Fruit fly (Drosophila melanogaster) whole organism, embryonic: ENCODE data around the gene Rpt5.

ENCODE experiments used
- Asciz ChIP-seq: fragments of 200-800 bp; sonication (Bioruptor generic); optimal IDR thresholded peaks from 2 replicates; lab custom pipeline; 2017; ENCODE audit warnings: missing biosample characterization, mild to moderate bottlenecking, missing genetic modification characterization, missing genetic modification reagents
- B-H2 ChIP-seq: fragments of 200-800 bp; sonication (Bioruptor generic); optimal IDR thresholded peaks from 2 replicates; lab custom pipeline; 2018; ENCODE audit warnings: missing biosample characterization, mild to moderate bottlenecking, missing genetic modification characterization
- CG12219 ChIP-seq: fragments of 200-800 bp; sonication (Bioruptor generic); optimal IDR thresholded peaks from 3 replicates; lab custom pipeline; 2018; ENCODE audit warnings: missing biosample characterization, mild to moderate bottlenecking, missing genetic modification characterization
- CG13287 ChIP-seq: fragments of 200-800 bp; sonication (Bioruptor generic); IDR thresholded peaks from 2 replicates; pipeline ENCODE4 v1.3.6; 2022; ENCODE audit warnings: missing biosample characterization, missing genetic modification characterization; ENCODE audit not compliant: partially characterized antibody
- CG14014 ChIP-seq: fragments of 200-800 bp; sonication (Bioruptor generic); IDR thresholded peaks from 2 replicates; pipeline ENCODE4 v1.3.6; 2022; ENCODE audit warnings: missing biosample characterization, missing genetic modification characterization
- CG16779 ChIP-seq: fragments of 200-800 bp; sonication (Bioruptor generic); IDR thresholded peaks from 2 replicates; pipeline ENCODE4 v1.3.6; 2022; ENCODE audit warnings: missing biosample characterization, missing genetic modification characterization
- CG16813 ChIP-seq: fragments of 200-800 bp; sonication (Bioruptor generic); IDR thresholded peaks from 3 replicates; pipeline ENCODE4 v1.3.6; 2022; ENCODE audit warnings: missing biosample characterization, missing genetic modification characterization; ENCODE audit not compliant: partially characterized antibody
- CG17186 ChIP-seq: fragments of 200-800 bp; sonication (Bioruptor generic); optimal IDR thresholded peaks from 3 replicates; lab custom pipeline; 2017; ENCODE audit warnings: missing biosample characterization, missing genetic modification reagents, missing genetic modification characterization
- CG17612 ChIP-seq: fragments of 200-800 bp; sonication (Bioruptor generic); IDR thresholded peaks from 2 replicates; pipeline ENCODE4 v1.3.6; 2022; ENCODE audit warnings: missing biosample characterization, missing genetic modification characterization
- CG1832 ChIP-seq: fragments of 200-800 bp; sonication (Bioruptor generic); optimal IDR thresholded peaks from 2 replicates; lab custom pipeline; 2017; ENCODE audit warnings: missing biosample characterization, mild to moderate bottlenecking, missing genetic modification characterization, inconsistent platforms
- CG2116 ChIP-seq: fragments of 200-800 bp; sonication (Bioruptor generic); optimal IDR thresholded peaks from 3 replicates; lab custom pipeline; 2018; ENCODE audit warnings: missing biosample characterization, mild to moderate bottlenecking, missing genetic modification characterization
- CG2199 ChIP-seq: fragments of 200-800 bp; sonication (Bioruptor generic); IDR thresholded peaks from 3 replicates; pipeline ENCODE4 v1.3.6; 2022; ENCODE audit warnings: missing biosample characterization, missing genetic modification characterization
- CG2202 ChIP-seq: fragments of 200-800 bp; sonication (Bioruptor generic); optimal IDR thresholded peaks from 2 replicates; lab custom pipeline; 2018; ENCODE audit warnings: missing biosample characterization, mild to moderate bottlenecking, missing genetic modification characterization
- CG31388 ChIP-seq: fragments of 200-800 bp; sonication (Bioruptor generic); optimal IDR thresholded peaks from 2 replicates; lab custom pipeline; 2016; ENCODE audit warnings: missing biosample characterization, missing genetic modification characterization
- CG7745 ChIP-seq: fragments of 200-800 bp; sonication (Bioruptor generic); optimal IDR thresholded peaks from 2 replicates; lab custom pipeline; 2018; ENCODE audit warnings: missing biosample characterization, mild to moderate bottlenecking, missing genetic modification characterization, moderate library complexity
- CHES-1-like ChIP-seq: fragments of 200-800 bp; sonication (Bioruptor generic); optimal IDR thresholded peaks from 2 replicates; lab custom pipeline; 2016; ENCODE audit warnings: missing biosample characterization, missing genetic modification characterization
- Chrac-16 ChIP-seq: fragments of 200-800 bp; sonication (Bioruptor generic); optimal IDR thresholded peaks from 3 replicates; lab custom pipeline; 2016; ENCODE audit warnings: missing biosample characterization, missing genetic modification characterization
- CoRest ChIP-seq: fragments of 200-800 bp; sonication (Bioruptor generic); optimal IDR thresholded peaks from 3 replicates; lab custom pipeline; 2018; ENCODE audit warnings: missing biosample characterization, mild to moderate bottlenecking, missing genetic modification characterization, moderate library complexity
- Dip2 ChIP-seq: fragments of 200-800 bp; sonication (Bioruptor generic); IDR thresholded peaks from 2 replicates; pipeline ENCODE4 v1.3.6; 2022; ENCODE audit warnings: missing biosample characterization, missing genetic modification characterization
- Doc3 ChIP-seq: fragments of 200-800 bp; sonication (Bioruptor generic); IDR thresholded peaks from 3 replicates; pipeline ENCODE4 v1.3.6; 2022; ENCODE audit warnings: missing biosample characterization, missing genetic modification characterization; ENCODE audit not compliant: partially characterized antibody
- Dp ChIP-seq: fragments of 200-800 bp; sonication (Bioruptor generic); optimal IDR thresholded peaks from 2 replicates; lab custom pipeline; 2018; ENCODE audit warnings: missing biosample characterization, mild to moderate bottlenecking, missing genetic modification characterization, moderate library complexity
- Fer1 ChIP-seq: fragments of 200-800 bp; sonication (Bioruptor generic); optimal IDR thresholded peaks from 2 replicates; lab custom pipeline; 2017; ENCODE audit warnings: missing biosample characterization, mild to moderate bottlenecking, missing genetic modification characterization
- Gug ChIP-seq: fragments of 200-800 bp; sonication (Bioruptor generic); IDR thresholded peaks from 4 replicates; pipeline ENCODE4 v1.3.6; 2022; ENCODE audit warnings: missing biosample characterization, missing genetic modification characterization
- Hmr ChIP-seq: fragments of 200-800 bp; sonication (Bioruptor generic); optimal IDR thresholded peaks from 3 replicates; lab custom pipeline; 2017; ENCODE audit warnings: mild to moderate bottlenecking, missing biosample characterization, missing genetic modification reagents, missing genetic modification characterization
- MBD-R2 ChIP-seq: fragments of 200-800 bp; sonication (Bioruptor generic); IDR thresholded peaks from 2 replicates; pipeline ENCODE4 v1.3.6; 2022; ENCODE audit warnings: missing biosample characterization, missing genetic modification characterization
- Neu2 ChIP-seq: fragments of 200-800 bp; sonication (Bioruptor generic); optimal IDR thresholded peaks from 3 replicates; lab custom pipeline; 2016; ENCODE audit warnings: missing biosample characterization, missing genetic modification characterization, borderline replicate concordance
- Optix ChIP-seq: fragments of 200-800 bp; sonication (Bioruptor generic); IDR thresholded peaks from 3 replicates; pipeline ENCODE4 v1.3.6; 2022; ENCODE audit warnings: missing biosample characterization, missing genetic modification characterization
- Ravus ChIP-seq: fragments of 200-800 bp; sonication (Bioruptor generic); IDR thresholded peaks from 2 replicates; pipeline ENCODE4 v1.3.6; 2022; ENCODE audit warnings: missing biosample characterization, missing genetic modification characterization
- Rfx ChIP-seq: fragments of 200-800 bp; sonication (Bioruptor generic); IDR thresholded peaks from 2 replicates; pipeline ENCODE4 v1.3.6; 2022; ENCODE audit warnings: missing biosample characterization, missing genetic modification characterization
- ab ChIP-seq: fragments of 200-800 bp; sonication (Bioruptor generic); optimal IDR thresholded peaks from 2 replicates; lab custom pipeline; 2016; ENCODE audit warnings: missing biosample characterization, missing genetic modification characterization
- br ChIP-seq: fragments of >200 bp; optimal IDR thresholded peaks from 2 replicates; lab custom pipeline; 2017
- cato ChIP-seq: fragments of 200-800 bp; sonication (Bioruptor generic); optimal IDR thresholded peaks from 2 replicates; lab custom pipeline; 2016; ENCODE audit warnings: missing biosample characterization, missing genetic modification characterization, borderline replicate concordance
- ci ChIP-seq: fragments of 200-800 bp; sonication (Bioruptor generic); IDR thresholded peaks from 3 replicates; pipeline ENCODE4 v1.3.6; 2022; ENCODE audit warnings: missing biosample characterization, missing genetic modification characterization
- fru ChIP-seq: fragments of >200 bp; optimal IDR thresholded peaks from 2 replicates; lab custom pipeline; 2017
- gce ChIP-seq: fragments of 200-800 bp; sonication (Bioruptor generic); IDR thresholded peaks from 3 replicates; pipeline ENCODE4 v1.3.6; 2022; ENCODE audit warnings: missing biosample characterization, missing genetic modification characterization
- gcm2 ChIP-seq: fragments of 200-800 bp; sonication (Bioruptor generic); optimal IDR thresholded peaks from 2 replicates; lab custom pipeline; 2016; ENCODE audit warnings: missing biosample characterization, missing genetic modification characterization
- gt ChIP-seq: fragments of 200-800 bp; sonication (Bioruptor generic); IDR thresholded peaks from 2 replicates; pipeline ENCODE4 v1.3.6; 2022; ENCODE audit warnings: missing biosample characterization, missing genetic modification characterization
- hbn ChIP-seq: fragments of 200-800 bp; sonication (Bioruptor generic); IDR thresholded peaks from 2 replicates; pipeline ENCODE4 v1.3.6; 2022; ENCODE audit warnings: missing biosample characterization, missing genetic modification characterization; ENCODE audit not compliant: partially characterized antibody
- insv ChIP-seq, 2 experiments: fragments of 200-800 bp; sonication (Bioruptor generic); optimal IDR thresholded peaks; 3 replicates each; lab custom pipeline; 2016 to 2018; ENCODE audit warnings: missing biosample characterization in 2 of 2, missing genetic modification characterization in 2 of 2
- inv ChIP-seq: fragments of 200-800 bp; sonication (Bioruptor generic); IDR thresholded peaks from 2 replicates; pipeline ENCODE4 v1.3.6; 2022; ENCODE audit warnings: missing biosample characterization, missing genetic modification characterization; ENCODE audit not compliant: partially characterized antibody
- kay ChIP-seq: fragments of 200-800 bp; sonication (Bioruptor generic); optimal IDR thresholded peaks from 2 replicates; lab custom pipeline; 2016; ENCODE audit warnings: missing biosample characterization, missing genetic modification characterization
- knrl ChIP-seq: fragments of 200-800 bp; sonication (Bioruptor generic); IDR thresholded peaks from 3 replicates; pipeline ENCODE4 v1.3.6; 2022; ENCODE audit warnings: missing biosample characterization, missing genetic modification characterization; ENCODE audit not compliant: partially characterized antibody
- odd ChIP-seq: fragments of 200-800 bp; sonication (Bioruptor generic); optimal IDR thresholded peaks from 2 replicates; lab custom pipeline; 2017; ENCODE audit warnings: missing biosample characterization, mild to moderate bottlenecking, missing genetic modification characterization
- onecut ChIP-seq: fragments of 200-800 bp; sonication (Bioruptor generic); IDR thresholded peaks from 2 replicates; pipeline ENCODE4 v1.3.6; 2022; ENCODE audit warnings: missing biosample characterization, missing genetic modification characterization
- pan ChIP-seq, 4 experiments: fragments of >200 bp in 3 of 4; fragments of 200-800 bp in 1 of 4; sonication (Bioruptor generic) in 1 of 4; optimal IDR thresholded peaks in 3 of 4; IDR thresholded peaks in 1 of 4; 2 replicates each; pipeline versions ENCODE4 v1.3.6 to Lab custom; 2017 to 2022; ENCODE audit warnings: missing biosample characterization in 2 of 4, missing genetic modification characterization in 2 of 4, mixed read lengths in 1 of 4
- pum ChIP-seq: fragments of 200-800 bp; sonication (Bioruptor generic); optimal IDR thresholded peaks from 2 replicates; lab custom pipeline; 2016; ENCODE audit warnings: missing biosample characterization, missing genetic modification characterization
- rib ChIP-seq: fragments of 200-800 bp; sonication (Bioruptor generic); IDR thresholded peaks from 2 replicates; pipeline ENCODE4 v1.3.6; 2022; ENCODE audit warnings: missing biosample characterization, missing genetic modification characterization
- sob ChIP-seq: fragments of 200-800 bp; sonication (Bioruptor generic); IDR thresholded peaks from 2 replicates; pipeline ENCODE4 v1.3.6; 2022; ENCODE audit warnings: missing biosample characterization, missing genetic modification characterization
- sr ChIP-seq: fragments of 200-800 bp; sonication (Bioruptor generic); IDR thresholded peaks from 3 replicates; pipeline ENCODE4 v1.3.6; 2022; ENCODE audit warnings: missing biosample characterization, missing genetic modification characterization
- tup ChIP-seq: fragments of 200-800 bp; sonication (Bioruptor generic); optimal IDR thresholded peaks from 2 replicates; lab custom pipeline; 2016; ENCODE audit warnings: missing biosample characterization, mild to moderate bottlenecking, missing genetic modification characterization, moderate library complexity

The Rpt5 gene

dm6 chr3R:23723381-23724034, 29.2 kb upstream of the Rpt5 start (continued):
- TF ChIP-seq Doc3 (GFP tag; lab: Robert Waterston, UW) (no peak), sr (GFP tag; lab: Robert Waterston, UW) (peak; percentile 83), Gug (GFP tag; lab: Robert Waterston, UW) (no peak), pan (optimal IDR thresholded peaks at IDR 0.05; lab: Kevin White, UChicago) (no peak), pan (GFP tag; optimal IDR thresholded peaks at IDR 0.05 in 1 of 2, IDR thresholded peaks at IDR 0.05 in 1 of 2) (peak in 1 of 2 experiments; percentile 79), CG16779 (GFP tag; lab: Robert Waterston, UW) (no peak), CG14014 (GFP tag; lab: Robert Waterston, UW) (peak; percentile 40; the same call in 1 of the 2 replicates), CG12219 (GFP tag; lab: Kevin White, UChicago) (peak; percentile 14), inv (no peak), CG7745 (tag; lab: Kevin White, UChicago) (no peak), Rfx (GFP tag; lab: Robert Waterston, UW) (peak; percentile 58; the same call in 1 of the 2 replicates), Hmr (GFP tag; lab: Kevin White, UChicago) (peak; percentile 51), CG16813 (GFP tag; lab: Robert Waterston, UW) (no peak), cato (GFP tag; lab: Kevin White, UChicago) (no peak), br (lab: Kevin White, UChicago) (no peak), tup (GFP tag; lab: Kevin White, UChicago) (no peak), kay (GFP tag; lab: Kevin White, UChicago) (peak; percentile 41), Dp (GFP tag; lab: Kevin White, UChicago) (no peak), odd (peak; percentile 12), insv (GFP tag; optimal IDR thresholded peaks at IDR 0.05; lab: Kevin White, UChicago) (peak in 1 of 2 experiments; percentile 32), ci (GFP tag; lab: Robert Waterston, UW) (peak; percentile 81), pum (GFP tag; lab: Kevin White, UChicago) (peak; percentile 10), sob (GFP tag; lab: Robert Waterston, UW) (no peak), onecut (GFP tag; lab: Robert Waterston, UW) (peak; percentile 75), gce (GFP tag; lab: Robert Waterston, UW) (peak; percentile 91), CG13287 (GFP tag; lab: Robert Waterston, UW) (no peak), knrl (GFP tag; lab: Robert Waterston, UW) (no peak), CG17612 (GFP tag; lab: Robert Waterston, UW) (no peak), CoRest (no peak), CHES-1-like (GFP tag; lab: Kevin White, UChicago) (peak; percentile 6), rib (GFP tag; lab: Robert Waterston, UW) (peak; percentile 3; the same call in 1 of the 2 replicates), Dip2 (GFP tag; lab: Robert Waterston, UW) (no peak), CG31388 (GFP tag; lab: Kevin White, UChicago) (no peak), B-H2 (GFP tag; lab: Kevin White, UChicago) (no peak), gt (GFP tag; lab: Robert Waterston, UW) (no peak), CG2202 (tag; lab: Kevin White, UChicago) (peak; percentile 10), gcm2 (GFP tag; lab: Kevin White, UChicago) (no peak), Optix (peak; percentile 42; the same call in 1 of the 3 replicates), MBD-R2 (GFP tag; lab: Robert Waterston, UW) (no peak), CG17186 (GFP tag; lab: Kevin White, UChicago) (no peak), Chrac-16 (no peak), Neu2 (GFP tag; lab: Kevin White, UChicago) (no peak), Asciz (GFP tag; lab: Kevin White, UChicago) (peak; percentile 96), fru (lab: Kevin White, UChicago) (no peak), CG2199 (GFP tag; lab: Robert Waterston, UW) (0 out of 3 replicates have a peak, but pooled peaks have one; percentile 42), Ravus (no peak), hbn (GFP tag; lab: Robert Waterston, UW) (no peak), CG1832 (no peak), Fer1 (GFP tag; lab: Kevin White, UChicago) (peak; percentile 80), CG2116 (GFP tag; lab: Kevin White, UChicago) (no peak), ab (no peak)
